Worm (Caenorhabditis elegans): ENCODE measurements around the gene upb-1.
A peak's percentile ranks its signal among the peaks of the same experiment; 100 is the strongest.

DNA sequence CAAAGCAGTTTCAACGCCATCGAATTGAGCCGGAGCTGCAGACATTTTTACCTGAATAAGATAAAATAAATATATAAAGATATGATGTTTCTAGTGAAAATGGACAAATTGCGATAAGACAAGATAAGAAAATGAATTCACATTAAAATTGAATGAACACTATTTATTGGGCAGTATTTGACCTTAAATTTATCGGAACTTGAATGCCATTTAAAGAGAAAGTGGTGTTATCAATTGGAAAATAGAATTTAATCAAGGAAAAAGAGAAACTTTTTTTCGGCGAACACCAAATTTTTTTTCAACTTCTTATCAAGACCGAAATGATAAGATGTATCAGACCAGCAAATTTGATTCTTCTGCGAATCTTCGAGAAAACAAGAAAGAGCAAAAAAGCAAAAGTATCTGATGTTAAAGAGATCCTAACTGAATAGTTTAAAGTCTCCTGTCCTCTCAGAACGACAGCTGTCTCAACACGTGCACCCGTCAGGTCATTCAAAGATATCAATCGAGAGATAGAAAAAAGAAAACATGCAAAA is at the start of gene upb-1:
- TF ChIP-seq egl-27 (tag; optimal IDR thresholded peaks at IDR 0.05) = no peak
- no peak for TF ChIP-seq R02D3.7 (tag; optimal IDR thresholded peaks at IDR 0.05)
- no peak for TF ChIP-seq nhr-10 (tag; optimal IDR thresholded peaks at IDR 0.05)
- TF ChIP-seq aly-2 (tag; optimal IDR thresholded peaks at IDR 0.05) = no peak
- TF ChIP-seq zag-1 (tag; optimal IDR thresholded peaks at IDR 0.05) = no peak
- no peak for TF ChIP-seq ama-1 (optimal IDR thresholded peaks at IDR 0.05)
- TF ChIP-seq fos-1 (tag; optimal IDR thresholded peaks at IDR 0.05) = peak; percentile 41
- TF ChIP-seq snpc-4 (tag; optimal IDR thresholded peaks at IDR 0.05) = no peak
- TF ChIP-seq F13H6.1 (tag; optimal IDR thresholded peaks at IDR 0.05) = peak; percentile 63
- TF ChIP-seq ZK546.5 (tag; optimal IDR thresholded peaks at IDR 0.05) = no peak
- TF ChIP-seq blmp-1 (tag; optimal IDR thresholded peaks at IDR 0.05; ENCODE audit: insufficient read depth) = peak; percentile 23
- no peak for TF ChIP-seq nhr-11 (tag; optimal IDR thresholded peaks at IDR 0.05)
